Fruit fly (Drosophila melanogaster) whole organism, adult: ENCODE data around the gene Clp.

Source experiments
- CG11617 ChIP-seq: fragments of 200-800 bp; sonication (Bioruptor generic); optimal IDR thresholded peaks from 2 replicates; lab custom pipeline; 2017; ENCODE audit warnings: mild to moderate bottlenecking, missing biosample characterization, missing genetic modification reagents, missing genetic modification characterization
- CG12768 ChIP-seq: fragments of 200-800 bp; sonication (Bioruptor generic); optimal IDR thresholded peaks from 2 replicates; lab custom pipeline; 2017; ENCODE audit warnings: missing biosample characterization, missing genetic modification characterization, mild to moderate bottlenecking, moderate library complexity, missing genetic modification reagents
- CG14711 ChIP-seq: fragments of 200-800 bp; sonication (Bioruptor generic); optimal IDR thresholded peaks from 2 replicates; lab custom pipeline; 2018; ENCODE audit warnings: missing biosample characterization, mild to moderate bottlenecking, missing genetic modification characterization, moderate library complexity
- CG1620 ChIP-seq: fragments of 200-800 bp; sonication (Bioruptor generic); optimal IDR thresholded peaks from 2 replicates; lab custom pipeline; 2016; ENCODE audit warnings: missing biosample characterization, missing genetic modification characterization
- CG33017 ChIP-seq: fragments of 200-800 bp; sonication (Bioruptor generic); optimal IDR thresholded peaks from 2 replicates; lab custom pipeline; 2018; ENCODE audit warnings: missing biosample characterization, mild to moderate bottlenecking, missing genetic modification characterization, moderate library complexity
- CG5204 ChIP-seq: fragments of 200-800 bp; sonication (Bioruptor generic); optimal IDR thresholded peaks from 2 replicates; lab custom pipeline; 2016; ENCODE audit warnings: missing biosample characterization, missing genetic modification characterization
- CG7045 ChIP-seq: fragments of 200-800 bp; sonication (Bioruptor generic); optimal IDR thresholded peaks from 2 replicates; lab custom pipeline; 2017; ENCODE audit warnings: missing biosample characterization, mild to moderate bottlenecking, missing genetic modification characterization
- CG7101 ChIP-seq: fragments of 200-800 bp; sonication (Bioruptor generic); optimal IDR thresholded peaks from 2 replicates; lab custom pipeline; 2018; ENCODE audit warnings: missing biosample characterization, mild to moderate bottlenecking, missing genetic modification characterization, moderate library complexity
- Clk ChIP-seq: fragments of 200-800 bp; sonication (Bioruptor generic); optimal IDR thresholded peaks from 2 replicates; lab custom pipeline; 2017; ENCODE audit warnings: missing biosample characterization, missing genetic modification characterization
- Crg-1 ChIP-seq: fragments of 200-800 bp; sonication (Bioruptor generic); optimal IDR thresholded peaks from 2 replicates; lab custom pipeline; 2016; ENCODE audit warnings: missing biosample characterization, missing genetic modification characterization
- Hr96 ChIP-seq: fragments of 200-800 bp; sonication (Bioruptor generic); optimal IDR thresholded peaks from 2 replicates; lab custom pipeline; 2016; ENCODE audit warnings: missing biosample characterization, missing genetic modification characterization
- Mnt ChIP-seq: fragments of 200-800 bp; sonication (Bioruptor generic); optimal IDR thresholded peaks from 2 replicates; lab custom pipeline; 2016; ENCODE audit warnings: missing biosample characterization, mild to moderate bottlenecking, missing genetic modification characterization
- bab1 ChIP-seq: fragments of 200-800 bp; sonication (Bioruptor generic); optimal IDR thresholded peaks from 3 replicates; lab custom pipeline; 2019; ENCODE audit warnings: missing biosample characterization, mild to moderate bottlenecking, missing genetic modification characterization, moderate library complexity
- cic ChIP-seq: fragments of 200-800 bp; sonication (Bioruptor generic); optimal IDR thresholded peaks from 2 replicates; lab custom pipeline; 2017; ENCODE audit warnings: missing biosample characterization, mild to moderate bottlenecking, missing genetic modification characterization, moderate library complexity
- cnc ChIP-seq, 2 experiments: fragments of >200 bp; optimal IDR thresholded peaks; 2 replicates each; lab custom pipeline; 2017
- kay ChIP-seq: fragments of 200-800 bp; sonication (Bioruptor generic); peaks from one replicate; lab custom pipeline; 2016; ENCODE audit warnings: missing biosample characterization, missing genetic modification characterization, borderline replicate concordance
- ovo ChIP-seq: fragments of 200-800 bp; sonication (Bioruptor generic); optimal IDR thresholded peaks from 2 replicates; lab custom pipeline; 2016; ENCODE audit warnings: missing biosample characterization, missing genetic modification characterization
- pad ChIP-seq: fragments of 200-800 bp; sonication (Bioruptor generic); optimal IDR thresholded peaks from 3 replicates; lab custom pipeline; 2017; ENCODE audit warnings: missing biosample characterization, missing genetic modification characterization, mild to moderate bottlenecking, moderate library complexity, missing genetic modification reagents
- tj ChIP-seq: fragments of 200-800 bp; sonication (Bioruptor generic); optimal IDR thresholded peaks from 3 replicates; lab custom pipeline; 2017; ENCODE audit warnings: missing biosample characterization, mild to moderate bottlenecking, missing genetic modification characterization, moderate library complexity
- toe ChIP-seq: fragments of 200-800 bp; sonication (Bioruptor generic); optimal IDR thresholded peaks from 2 replicates; lab custom pipeline; 2016; ENCODE audit warnings: missing biosample characterization, missing genetic modification characterization

The Clp gene

DNA sequence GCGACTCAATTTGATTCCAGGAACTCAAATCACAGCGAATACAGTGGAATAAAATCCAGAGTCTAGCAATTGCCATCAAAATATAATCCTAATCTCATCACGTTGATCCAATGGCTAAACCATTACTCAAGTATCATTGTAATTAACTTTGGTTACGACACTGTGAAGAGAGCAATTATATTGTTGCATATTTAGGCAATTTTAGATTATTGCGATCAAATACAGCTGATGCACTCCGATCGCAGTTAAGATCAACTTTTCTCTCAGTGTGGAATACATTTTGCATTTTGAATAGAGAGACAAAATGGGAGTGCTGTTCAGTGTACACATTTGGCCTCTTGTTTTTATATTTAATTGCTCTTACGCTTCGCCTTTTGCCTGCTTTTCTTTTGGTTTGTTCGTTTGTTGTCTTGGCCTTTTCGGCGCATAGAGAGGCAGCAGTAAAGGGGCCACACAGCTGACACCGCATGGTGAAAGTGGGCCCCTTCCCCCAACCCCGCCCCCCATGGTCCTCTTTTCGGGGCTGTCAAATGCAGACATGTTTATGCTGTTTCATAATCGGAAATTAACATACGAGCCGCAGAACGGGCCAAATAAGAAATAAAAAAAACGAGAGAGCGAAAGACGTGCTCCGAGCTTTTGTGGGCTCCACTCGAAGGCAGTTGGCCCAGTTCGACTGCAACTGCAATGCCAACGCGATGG, 26.6 kb downstream of the Clp start:
- TF ChIP-seq tj (GFP tag; lab: Kevin White, UChicago) (peak; percentile 63), CG7045 (GFP tag; lab: Kevin White, UChicago) (peak; percentile 51), cic (no peak), cnc (optimal IDR thresholded peaks at IDR 0.05; lab: Kevin White, UChicago) (no peak), CG12768 (GFP tag; lab: Kevin White, UChicago) (peak; percentile 38), ovo (GFP tag; lab: Kevin White, UChicago) (no peak), Clk (no peak), CG14711 (tag; lab: Kevin White, UChicago) (peak; percentile 47), Crg-1 (GFP tag; lab: Kevin White, UChicago) (no peak), Hr96 (GFP tag; lab: Kevin White, UChicago) (no peak), CG11617 (peak; percentile 2), bab1 (no peak), kay (GFP tag; lab: Kevin White, UChicago) (no peak), CG5204 (GFP tag; lab: Kevin White, UChicago) (no peak), CG1620 (GFP tag; lab: Kevin White, UChicago) (no peak), toe (GFP tag; lab: Kevin White, UChicago) (peak; percentile 17), CG7101 (peak; percentile 32), CG33017 (tag; lab: Kevin White, UChicago) (peak; percentile 1), pad (no peak), Mnt (GFP tag; lab: Kevin White, UChicago) (no peak)

DNA sequence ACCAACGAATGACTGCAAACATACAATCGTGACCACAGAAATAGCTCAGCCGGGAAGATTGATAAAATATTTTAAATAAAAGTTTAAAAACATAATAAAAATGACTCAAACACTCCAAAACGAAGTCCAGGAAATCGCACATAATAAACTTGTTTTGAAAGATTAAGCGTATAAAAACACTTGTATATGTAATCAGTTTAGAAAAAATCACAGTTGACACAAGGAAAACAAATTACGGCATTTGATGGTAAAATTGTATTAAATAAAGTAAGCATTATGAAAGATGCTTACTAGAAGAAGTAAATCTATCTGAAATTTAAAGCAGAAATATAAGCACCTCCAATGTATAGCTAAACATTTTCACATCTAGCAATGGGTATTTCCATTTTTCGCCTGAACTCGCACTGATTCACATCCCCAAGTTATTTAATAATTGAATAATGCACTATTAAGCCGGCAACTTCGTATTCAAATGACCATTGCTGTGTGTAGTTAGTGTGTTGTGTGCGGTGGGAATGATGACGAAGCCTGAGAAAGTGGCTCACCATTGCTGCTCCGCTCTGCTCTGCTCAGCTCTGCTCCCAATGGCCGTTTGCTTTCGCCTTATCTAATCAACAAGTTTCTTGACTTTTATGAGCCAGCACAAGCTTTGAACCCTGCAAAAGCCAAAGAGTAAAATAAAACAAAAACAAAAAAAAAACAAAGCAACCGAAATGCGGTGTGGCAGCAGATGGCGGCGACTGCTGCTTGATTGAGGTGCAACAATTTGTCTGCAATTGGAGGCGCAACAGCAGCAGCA, 27.6 kb downstream of the Clp start:
- TF ChIP-seq Mnt (GFP tag; lab: Kevin White, UChicago) = no peak
- peak; percentile 24 for TF ChIP-seq CG11617
- peak; percentile 1 for TF ChIP-seq tj (GFP tag; lab: Kevin White, UChicago)

DNA sequence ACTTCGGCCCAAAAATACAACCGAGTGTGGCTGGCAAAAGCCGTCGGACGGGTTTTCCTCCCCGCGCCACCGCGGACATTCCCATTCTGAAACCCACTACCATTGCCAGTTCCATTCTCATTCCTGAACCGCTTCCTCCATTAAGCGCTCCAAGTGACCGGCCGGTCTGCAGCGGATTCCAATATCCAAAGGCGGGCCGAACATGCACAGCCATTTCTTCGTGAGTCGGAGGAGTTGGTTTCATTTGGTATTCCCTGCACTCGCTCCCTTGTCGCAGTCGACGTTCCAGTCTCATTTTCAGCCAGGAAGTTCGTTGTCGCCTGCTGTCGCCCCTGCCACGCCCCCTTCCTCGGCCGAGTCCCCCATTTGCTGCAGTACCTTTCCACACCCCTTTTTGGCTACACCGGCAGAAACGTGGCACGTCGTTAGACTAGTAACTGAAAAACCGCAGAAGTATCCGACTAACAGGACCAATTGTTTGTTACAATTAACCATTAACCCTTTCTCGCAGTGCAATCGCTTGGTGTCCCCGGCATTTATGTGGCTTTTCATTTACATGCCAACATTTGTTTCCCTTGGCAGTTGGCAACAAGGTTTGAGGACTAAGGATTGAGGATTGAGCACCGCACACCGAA, 28.3 kb downstream of the Clp start:
- TF ChIP-seq CG33017 (tag; lab: Kevin White, UChicago) = no peak
- no peak for TF ChIP-seq pad
- no peak for TF ChIP-seq CG7045 (GFP tag; lab: Kevin White, UChicago)
- no peak for TF ChIP-seq Mnt (GFP tag; lab: Kevin White, UChicago)
- TF ChIP-seq Hr96 (GFP tag; lab: Kevin White, UChicago) = no peak

DNA sequence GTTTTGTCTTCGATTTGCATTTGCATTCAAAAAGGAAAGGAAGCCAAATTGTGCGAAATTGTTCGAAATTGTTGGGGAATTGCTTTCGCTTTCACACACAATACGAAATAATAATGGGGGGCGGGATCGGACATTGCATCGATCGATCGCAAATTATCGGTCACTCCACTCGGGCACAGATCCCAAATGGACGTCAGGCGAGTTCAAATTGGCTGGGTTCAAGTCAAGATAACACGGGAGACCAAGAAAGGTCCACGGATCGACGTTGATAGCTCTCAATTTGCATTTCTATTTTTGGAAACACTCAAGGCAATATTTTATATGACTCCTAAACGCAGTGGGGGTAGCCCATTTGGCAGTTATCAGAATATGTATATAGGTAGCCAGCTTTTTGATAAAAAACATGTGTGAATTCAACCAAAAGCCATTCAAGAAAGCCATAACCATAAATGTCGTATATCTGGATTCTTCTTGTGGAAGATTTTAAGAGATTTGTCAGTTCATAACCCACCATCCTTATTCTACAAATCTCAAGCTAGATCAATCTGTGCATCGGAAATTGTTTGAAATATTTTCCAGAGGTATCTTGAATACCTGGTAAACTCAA, 29.5 kb downstream of the Clp start:
- TF ChIP-seq CG1620 (GFP tag; lab: Kevin White, UChicago) (no peak), CG11617 (no peak), Mnt (GFP tag; lab: Kevin White, UChicago) (no peak), Hr96 (GFP tag; lab: Kevin White, UChicago) (no peak), CG5204 (GFP tag; lab: Kevin White, UChicago) (no peak), CG33017 (tag; lab: Kevin White, UChicago) (no peak), cnc (optimal IDR thresholded peaks at IDR 0.05; lab: Kevin White, UChicago) (no peak), CG7045 (GFP tag; lab: Kevin White, UChicago) (no peak), ovo (GFP tag; lab: Kevin White, UChicago) (no peak), CG7101 (no peak), toe (GFP tag; lab: Kevin White, UChicago) (no peak), CG12768 (GFP tag; lab: Kevin White, UChicago) (no peak), Clk (no peak), tj (GFP tag; lab: Kevin White, UChicago) (no peak), pad (no peak), CG14711 (tag; lab: Kevin White, UChicago) (no peak), Crg-1 (GFP tag; lab: Kevin White, UChicago) (no peak)

DNA sequence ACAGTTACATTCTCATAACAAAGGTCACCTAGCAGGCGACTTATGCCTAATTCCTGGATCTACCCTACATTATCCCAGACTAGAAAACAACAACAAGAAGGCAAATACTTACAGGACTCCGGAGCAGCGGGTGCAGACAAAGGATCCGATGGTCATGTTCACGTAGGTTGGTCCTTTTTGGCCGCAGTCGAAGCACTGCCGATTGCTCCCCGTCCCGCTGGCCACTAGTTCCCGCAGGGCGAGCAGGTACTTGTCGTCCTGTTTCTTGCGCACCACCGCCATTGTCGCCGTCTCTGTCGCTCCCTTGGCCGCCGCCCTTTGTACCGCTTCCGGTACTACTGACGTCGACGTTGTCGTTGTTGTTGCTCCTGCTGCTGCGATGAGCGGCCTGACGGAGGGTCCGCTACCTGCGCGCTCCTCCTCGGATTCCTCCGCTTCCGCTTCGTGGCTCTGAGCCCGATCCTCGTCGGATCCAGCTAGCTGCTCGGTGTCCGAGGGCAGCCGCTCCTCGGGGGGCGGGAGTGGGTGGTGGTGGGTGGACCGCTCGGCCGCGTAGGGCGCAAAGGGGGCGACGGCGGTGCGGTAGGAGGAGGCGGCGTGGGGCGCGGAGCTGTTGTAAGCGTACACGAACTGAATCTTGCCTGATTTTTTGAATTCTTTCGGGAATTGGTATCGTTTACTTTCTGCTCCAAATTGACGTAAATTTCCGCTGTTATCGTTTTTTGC, 30.2 kb downstream of the Clp start:
- no peak for TF ChIP-seq Crg-1 (GFP tag; lab: Kevin White, UChicago)
- no peak for TF ChIP-seq ovo (GFP tag; lab: Kevin White, UChicago)
- no peak for TF ChIP-seq Hr96 (GFP tag; lab: Kevin White, UChicago)
- no peak for TF ChIP-seq CG11617
- no peak for TF ChIP-seq CG1620 (GFP tag; lab: Kevin White, UChicago)
- no peak for TF ChIP-seq kay (GFP tag; lab: Kevin White, UChicago)
- no peak for TF ChIP-seq CG14711 (tag; lab: Kevin White, UChicago)
- no peak for TF ChIP-seq pad
- TF ChIP-seq CG33017 (tag; lab: Kevin White, UChicago) = no peak
- TF ChIP-seq CG7045 (GFP tag; lab: Kevin White, UChicago) = no peak
- no peak for TF ChIP-seq cic
- TF ChIP-seq Clk = no peak
- TF ChIP-seq tj (GFP tag; lab: Kevin White, UChicago) = no peak
- TF ChIP-seq bab1 = no peak
- TF ChIP-seq CG7101 = no peak
- TF ChIP-seq CG12768 (GFP tag; lab: Kevin White, UChicago) = no peak
- TF ChIP-seq Mnt (GFP tag; lab: Kevin White, UChicago) = no peak
- no peak for TF ChIP-seq CG5204 (GFP tag; lab: Kevin White, UChicago)
- TF ChIP-seq toe (GFP tag; lab: Kevin White, UChicago) = no peak
